Worm (Caenorhabditis elegans): ENCODE measurements around the gene R13D11.1.

R13D11.1 gene

ce11 chrV:774875-775359 is 42.4 kb upstream of the R13D11.1 start, which contains the start of gene srbc-58:
srbc-58 (plus strand) TSS chrV:774995.
- TF ChIP-seq ceh-22 (tag; optimal IDR thresholded peaks at IDR 0.05): no peak
- no peak for TF ChIP-seq unc-42 (tag; optimal IDR thresholded peaks at IDR 0.05)
- TF ChIP-seq ceh-18 (tag; optimal IDR thresholded peaks at IDR 0.05): no peak
- no peak for TF ChIP-seq ama-1 (optimal IDR thresholded peaks at IDR 0.05)
- TF ChIP-seq mec-3 (tag; optimal IDR thresholded peaks at IDR 0.05; ENCODE audit: borderline replicate concordance): no peak
- TF ChIP-seq eyg-1 (tag; optimal IDR thresholded peaks at IDR 0.05): no peak
- TF ChIP-seq pha-2 (tag; optimal IDR thresholded peaks at IDR 0.05): no peak
- TF ChIP-seq hlh-6 (tag; optimal IDR thresholded peaks at IDR 0.05): no peak
- TF ChIP-seq sox-2 (GFP tag; IDR thresholded peaks at IDR 0.05): no peak
- TF ChIP-seq madf-2 (tag; optimal IDR thresholded peaks at IDR 0.05): no peak
- no peak for TF ChIP-seq pax-1 (tag; optimal IDR thresholded peaks at IDR 0.05)
- no peak for TF ChIP-seq ref-2 (tag; optimal IDR thresholded peaks at IDR 0.05)
- no peak for TF ChIP-seq unc-3 (GFP tag; conservative IDR thresholded peaks at IDR 0.05)
- TF ChIP-seq unc-3 (tag; optimal IDR thresholded peaks at IDR 0.05): no peak
- no peak for TF ChIP-seq pat-9 (tag; optimal IDR thresholded peaks at IDR 0.05)
- no peak for TF ChIP-seq ahr-1 (tag; optimal IDR thresholded peaks at IDR 0.05)

- TF ChIP-seq unc-42 (tag; optimal IDR thresholded peaks at IDR 0.05): no peak
- no peak for TF ChIP-seq ceh-31 (tag; optimal IDR thresholded peaks at IDR 0.05)
- TF ChIP-seq ceh-9 (tag; optimal IDR thresholded peaks at IDR 0.05): no peak
- TF ChIP-seq ceh-14 (tag; optimal IDR thresholded peaks at IDR 0.05): no peak
- TF ChIP-seq elt-2 (tag; optimal IDR thresholded peaks at IDR 0.05): no peak
- no peak for TF ChIP-seq C38D4.7 (GFP tag; optimal IDR thresholded peaks at IDR 0.05)
- no peak for TF ChIP-seq nhr-232 (tag; optimal IDR thresholded peaks at IDR 0.05)
- no peak for TF ChIP-seq npax-4 (tag; optimal IDR thresholded peaks at IDR 0.05)
- TF ChIP-seq nhr-11 (tag; optimal IDR thresholded peaks at IDR 0.05): no peak
- TF ChIP-seq che-1 (tag; optimal IDR thresholded peaks at IDR 0.05): no peak
- no peak for TF ChIP-seq mec-3 (tag; optimal IDR thresholded peaks at IDR 0.05; ENCODE audit: borderline replicate concordance)
- TF ChIP-seq T23F11.4 (GFP tag; optimal IDR thresholded peaks at IDR 0.05): no peak
- no peak for TF ChIP-seq pqm-1 (tag; optimal IDR thresholded peaks at IDR 0.05)
- TF ChIP-seq ama-1 (optimal IDR thresholded peaks at IDR 0.05): no peak
- TF ChIP-seq hlh-30 (tag; optimal IDR thresholded peaks at IDR 0.05; ENCODE audit: insufficient read depth): no peak
- no peak for TF ChIP-seq pax-1 (tag; optimal IDR thresholded peaks at IDR 0.05)
- no peak for TF ChIP-seq ztf-16 (tag; optimal IDR thresholded peaks at IDR 0.05)
- TF ChIP-seq sox-2 (GFP tag; IDR thresholded peaks at IDR 0.05): no peak
Observed at ce11 chrV:777285-777684, 40.0 kb upstream of the R13D11.1 start, which contains the start of gene R09E12.9. R09E12.9 (plus strand) TSS chrV:777600.

ce11 chrV:778339-778738 is 38.9 kb upstream of the R13D11.1 start, which contains the start of gene srbc-59:
srbc-59 (plus strand) TSS chrV:778639.
- TF ChIP-seq elt-4 (tag; optimal IDR thresholded peaks at IDR 0.05) (no peak), pqm-1 (tag; optimal IDR thresholded peaks at IDR 0.05) (no peak), ceh-31 (tag; optimal IDR thresholded peaks at IDR 0.05) (no peak), sox-4 (tag; optimal IDR thresholded peaks at IDR 0.05) (no peak), pha-4 (tag; optimal IDR thresholded peaks at IDR 0.05) (no peak), ceh-6 (GFP tag; optimal IDR thresholded peaks at IDR 0.05) (no peak), pax-1 (tag; optimal IDR thresholded peaks at IDR 0.05) (no peak), lim-6 (tag; optimal IDR thresholded peaks at IDR 0.05) (no peak), ceh-34 (tag; optimal IDR thresholded peaks at IDR 0.05) (no peak), sdc-2 (tag; optimal IDR thresholded peaks at IDR 0.05) (no peak), elt-2 (tag; optimal IDR thresholded peaks at IDR 0.05) (no peak), syd-9 (tag; optimal IDR thresholded peaks at IDR 0.05) (no peak), Y22D7AL.16 (tag; optimal IDR thresholded peaks at IDR 0.05) (no peak), ttx-3 (tag; optimal IDR thresholded peaks at IDR 0.05) (no peak), ceh-48 (tag; optimal IDR thresholded peaks at IDR 0.05) (no peak), pag-3 (tag; optimal IDR thresholded peaks at IDR 0.05; ENCODE audit: borderline replicate concordance) (no peak)

All from whole organism, late embryonic.